Fruit fly (Drosophila melanogaster) whole organism, wandering third instar larva: ENCODE data around the gene CG43935.
A peak's percentile ranks its signal among the peaks of the same experiment; 100 is the strongest.

Source experiments
- Abd-B ChIP-seq: fragments of >200 bp; optimal IDR thresholded peaks from 2 replicates; lab custom pipeline; 2017; ENCODE audit warnings: missing biosample characterization, missing genetic modification characterization
- CG9705 ChIP-seq: fragments of 200-800 bp; sonication (Bioruptor generic); optimal IDR thresholded peaks from 2 replicates; lab custom pipeline; 2018; ENCODE audit warnings: missing biosample characterization, mild to moderate bottlenecking, missing genetic modification characterization
- Hr78 ChIP-seq: fragments of >200 bp; optimal IDR thresholded peaks from 2 replicates; lab custom pipeline; 2017; ENCODE audit warnings: missing biosample characterization, missing genetic modification characterization
- Jra ChIP-seq: sonication (Bioruptor generic); optimal IDR thresholded peaks from 2 replicates; lab custom pipeline; 2016; ENCODE audit warnings: missing biosample characterization, missing genetic modification characterization
- Myc ChIP-seq: fragments of >200 bp; optimal IDR thresholded peaks from 2 replicates; lab custom pipeline; 2017
- brk ChIP-seq: fragments of 200-800 bp; sonication (Bioruptor generic); optimal IDR thresholded peaks from 2 replicates; lab custom pipeline; 2016; ENCODE audit warnings: missing biosample characterization, mild to moderate bottlenecking, missing genetic modification characterization
- ey ChIP-seq: fragments of 200-800 bp; sonication (Bioruptor generic); optimal IDR thresholded peaks from 2 replicates; lab custom pipeline; 2016; ENCODE audit warnings: missing biosample characterization, missing genetic modification characterization
- h ChIP-seq: fragments of 200-800 bp; sonication (Bioruptor generic); optimal IDR thresholded peaks from 3 replicates; lab custom pipeline; 2016; ENCODE audit warnings: missing biosample characterization, mild to moderate bottlenecking, missing genetic modification characterization
- sage ChIP-seq: fragments of 200-800 bp; sonication (Bioruptor generic); optimal IDR thresholded peaks from 2 replicates; lab custom pipeline; 2016; ENCODE audit warnings: missing biosample characterization, mild to moderate bottlenecking, missing genetic modification characterization
- tai ChIP-seq: sonication (Bioruptor generic); optimal IDR thresholded peaks from 2 replicates; lab custom pipeline; 2016; ENCODE audit warnings: missing biosample characterization, missing genetic modification characterization

CG43935 gene

DNA sequence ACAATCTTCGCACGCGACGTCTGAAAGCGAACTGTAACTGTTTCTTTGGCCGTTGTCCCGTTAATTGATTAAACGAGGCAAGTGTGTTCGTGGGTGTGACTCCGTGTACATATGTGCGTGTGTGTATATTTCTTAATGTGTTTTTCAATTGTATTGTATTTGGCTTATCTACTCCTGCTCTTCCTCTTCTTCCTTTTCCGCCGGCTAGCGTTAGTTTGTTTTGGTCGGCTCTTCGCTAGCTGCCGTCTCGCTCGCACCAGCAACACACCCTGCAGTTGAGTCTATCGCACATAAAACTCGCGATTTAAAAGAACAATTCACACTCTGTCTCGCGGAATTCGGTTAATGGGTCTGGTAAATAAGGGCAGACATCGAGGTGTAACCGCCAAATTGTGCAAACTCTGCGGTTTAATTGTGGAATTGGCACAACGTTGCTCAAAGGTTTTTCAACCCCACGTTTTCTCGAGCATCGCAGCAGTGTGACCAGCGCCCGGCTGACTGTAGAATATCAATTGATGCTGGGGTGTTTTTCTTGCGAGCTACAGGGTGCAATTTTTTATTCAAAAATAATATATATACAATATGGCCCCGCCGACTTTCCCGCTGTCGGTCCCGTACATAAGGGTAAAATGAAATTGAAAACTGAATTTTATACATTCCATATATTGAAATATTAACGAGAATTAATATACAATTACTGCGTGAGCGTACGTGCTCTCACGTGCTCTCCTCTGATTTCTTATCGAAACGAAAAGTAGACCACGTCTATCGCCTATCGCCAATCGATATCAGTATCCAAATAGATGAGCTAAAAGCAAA, 46.8 kb downstream of the CG43935 start, which contains the start of the genes gb and CG5815 (continued):
- TF ChIP-seq CG9705 = peak; percentile 84
- no peak for TF ChIP-seq tai
- TF ChIP-seq sage (GFP tag; lab: Kevin White, UChicago) = no peak
- no peak for TF ChIP-seq Abd-B (GFP tag; lab: Kevin White, UChicago)
- peak; percentile 92 for TF ChIP-seq h (GFP tag; lab: Kevin White, UChicago)
- TF ChIP-seq Hr78 (GFP tag; lab: Kevin White, UChicago) = no peak
- TF ChIP-seq Jra (GFP tag; lab: Kevin White, UChicago) = no peak
- TF ChIP-seq Myc (lab: Kevin White, UChicago) = no peak
- peak; percentile 87 for TF ChIP-seq ey (GFP tag; lab: Kevin White, UChicago)
- TF ChIP-seq brk = no peak
